Worm (Caenorhabditis elegans): ENCODE measurements around the gene lon-8.
"Not testable (repeated sequence)": the region's sequence is repeated elsewhere in the genome, so short reads cannot be mapped to it uniquely, and the experiment has no call there.

DNA sequence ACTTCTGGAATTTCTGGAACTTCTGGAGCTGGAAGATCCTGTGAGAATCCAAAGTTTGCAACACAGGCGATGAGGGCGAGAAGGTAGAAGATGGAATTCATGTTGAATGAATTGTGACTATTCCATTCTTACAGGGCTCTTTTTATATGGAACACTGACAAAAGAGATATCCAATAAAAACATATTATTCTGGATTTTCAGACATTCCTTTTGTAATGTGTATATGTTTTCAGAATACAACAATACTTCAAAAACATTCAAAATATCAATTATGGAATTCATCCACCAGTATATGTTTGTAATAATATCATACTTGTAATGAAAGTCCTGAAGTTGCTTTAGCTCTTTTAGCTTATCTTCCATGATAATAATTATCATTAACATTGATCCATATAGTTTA is 9.6 kb upstream of the lon-8 start, which contains the start of gene Y59A8B.26:
- TF ChIP-seq aly-2 (tag; optimal IDR thresholded peaks at IDR 0.05); T20F7.1 (GFP tag; optimal IDR thresholded peaks at IDR 0.05); lir-3 (tag; optimal IDR thresholded peaks at IDR 0.05); unc-130 (GFP tag; optimal IDR thresholded peaks at IDR 0.05); daf-12 (tag; optimal IDR thresholded peaks at IDR 0.05); nhr-77 (tag; optimal IDR thresholded peaks at IDR 0.05); skn-1 (tag; optimal IDR thresholded peaks at IDR 0.05); jun-1 (tag; optimal IDR thresholded peaks at IDR 0.05); ztf-11 (tag; optimal IDR thresholded peaks at IDR 0.05): not testable (repeated sequence)
